Fruit fly (Drosophila melanogaster): Measurements from ENCODE around the gene Gyc32E.

The Gyc32E gene

dm6 chr2L:11169904-11170303 is 21.0 kb upstream of the Gyc32E start:
- TF ChIP-seq sens (GFP tag) (peak; percentile 22), Blimp-1 (GFP tag; optimal IDR thresholded peaks at IDR 0.05) (no peak), CG42726 (GFP tag; IDR thresholded peaks at IDR 0.05; ENCODE audit: partially characterized antibody) (no peak), bbx (GFP tag; IDR thresholded peaks at IDR 0.05; ENCODE audit: partially characterized antibody) (no peak), p53 (GFP tag; optimal IDR thresholded peaks at IDR 0.05) (no peak), dmrt99B (tag; optimal IDR thresholded peaks at IDR 0.05) (peak; percentile 31), CG15514 (GFP tag; optimal IDR thresholded peaks at IDR 0.05) (no peak), prd (optimal IDR thresholded peaks at IDR 0.05) (no peak), prd (GFP tag; IDR thresholded peaks at IDR 0.05) (peak; percentile 47; the same call in 2 of the 3 replicates), CG11456 (GFP tag; IDR thresholded peaks at IDR 0.05) (peak; percentile 30; the same call in 1 of the 3 replicates), H15 (GFP tag; IDR thresholded peaks at IDR 0.05) (no peak), Sox102F (GFP tag; optimal IDR thresholded peaks at IDR 0.05) (peak; percentile 3), CG9817 (tag; optimal IDR thresholded peaks at IDR 0.05) (peak; percentile 14), CG12071 (GFP tag; optimal IDR thresholded peaks at IDR 0.05) (no peak), CG3838 (GFP tag; optimal IDR thresholded peaks at IDR 0.05) (no peak), gcm2 (GFP tag; optimal IDR thresholded peaks at IDR 0.05) (no peak), schlank (tag; optimal IDR thresholded peaks at IDR 0.05) (no peak), unpg (GFP tag; optimal IDR thresholded peaks at IDR 0.05) (no peak), CG8388 (GFP tag; optimal IDR thresholded peaks at IDR 0.05) (peak; percentile 51), ind (GFP tag; optimal IDR thresholded peaks at IDR 0.05) (no peak), Gug (GFP tag; IDR thresholded peaks at IDR 0.05) (peak; percentile 35; the same call in 1 of the 4 replicates), sim (GFP tag; IDR thresholded peaks at IDR 0.05) (no peak), dysf (GFP tag; IDR thresholded peaks at IDR 0.05) (peak; percentile 64; the same call in 1 of the 3 replicates), CG14050 (GFP tag; IDR thresholded peaks at IDR 0.05) (no peak), CG5245 (GFP tag; optimal IDR thresholded peaks at IDR 0.05) (no peak), Ptx1 (GFP tag; IDR thresholded peaks at IDR 0.05) (peak; percentile 20; the same call in 1 of the 2 replicates), CG9932 (GFP tag; IDR thresholded peaks at IDR 0.05) (peak; percentile 57), peb (GFP tag; IDR thresholded peaks at IDR 0.05) (no peak), row (GFP tag; IDR thresholded peaks at IDR 0.05) (peak; percentile 58), jing (GFP tag; optimal IDR thresholded peaks at IDR 0.05) (no peak), shn (GFP tag; optimal IDR thresholded peaks at IDR 0.05) (no peak), Dip3 (GFP tag; optimal IDR thresholded peaks at IDR 0.05) (no peak), CG15696 (tag; optimal IDR thresholded peaks at IDR 0.05) (no peak), CG17359 (tag; optimal IDR thresholded peaks at IDR 0.05) (no peak), bcd (GFP tag; optimal IDR thresholded peaks at IDR 0.05) (peak; percentile 6), H2.0 (GFP tag; IDR thresholded peaks at IDR 0.05) (no peak), al (GFP tag; IDR thresholded peaks at IDR 0.05) (peak; percentile 29; the same call in 1 of the 2 replicates), CG10543 (GFP tag; optimal IDR thresholded peaks at IDR 0.05) (peak; percentile 0), CG12155 (GFP tag; optimal IDR thresholded peaks at IDR 0.05) (no peak), CG13424 (tag; optimal IDR thresholded peaks at IDR 0.05) (peak; percentile 24), Ets65A (GFP tag) (peak; percentile 18), CG11723 (GFP tag; optimal IDR thresholded peaks at IDR 0.05) (no peak), cad (GFP tag; optimal IDR thresholded peaks at IDR 0.05) (no peak), slbo (GFP tag; IDR thresholded peaks at IDR 0.05) (peak; percentile 38; the same call in 1 of the 2 replicates), CG10979 (tag; optimal IDR thresholded peaks at IDR 0.05) (no peak), dati (GFP tag; IDR thresholded peaks at IDR 0.05) (no peak), CG34224 (GFP tag; IDR thresholded peaks at IDR 0.05; ENCODE audit: partially characterized antibody) (no peak), CG17912 (GFP tag; optimal IDR thresholded peaks at IDR 0.05) (no peak), CG6683 (GFP tag; optimal IDR thresholded peaks at IDR 0.05) (no peak), CG7372 (GFP tag; IDR thresholded peaks at IDR 0.05) (peak; percentile 77), Rfx (GFP tag; IDR thresholded peaks at IDR 0.05) (peak; percentile 31; the same call in 1 of the 2 replicates), Ssrp (tag; optimal IDR thresholded peaks at IDR 0.05) (no peak)

Measured in whole organism, embryonic.